Worm (Caenorhabditis elegans) whole organism, L4 larva: ENCODE data around the gene oat-1.

Experiments
- F26F4.8 ChIP-seq: fragments of 200-800 bp; sonication (Bioruptor generic); conservative IDR thresholded peaks from 2 replicates; pipeline ENCODE4 v1.3.6; 2022; ENCODE audit warnings: missing genetic modification characterization, missing compliant biosample characterization
- F37D6.2 ChIP-seq: sonication (generic microtip); optimal IDR thresholded peaks from 2 replicates; lab custom pipeline; 2016; ENCODE audit warnings: mild to moderate bottlenecking, missing genetic modification characterization, missing compliant biosample characterization
- F44E2.7 ChIP-seq: fragments of 200-800 bp; sonication (Bioruptor generic); IDR thresholded peaks from 2 replicates; pipeline ENCODE4 v2.1.2; 2022; ENCODE audit warnings: missing genetic modification characterization, missing compliant biosample characterization
- F49E8.2 ChIP-seq: sonication (generic microtip); optimal IDR thresholded peaks from 2 replicates; lab custom pipeline; 2016; ENCODE audit warnings: missing compliant biosample characterization, mild to moderate bottlenecking, missing genetic modification characterization, borderline replicate concordance
- R02D3.7 ChIP-seq: fragments of 150-350 bp; sonication (generic microtip); optimal IDR thresholded peaks from 3 replicates; lab custom pipeline; 2014; ENCODE audit warnings: missing biosample characterization, missing genetic modification characterization
- T20F7.1 ChIP-seq: fragments of 200-800 bp; sonication (Bioruptor generic); optimal IDR thresholded peaks from 2 replicates; lab custom pipeline; 2018; ENCODE audit warnings: mild to moderate bottlenecking, missing genetic modification characterization, missing compliant biosample characterization
- T26A8.4 ChIP-seq: fragments of 200-800 bp; sonication (Bioruptor generic); IDR thresholded peaks from 2 replicates; pipeline ENCODE4 v1.3.6; 2022; ENCODE audit warnings: missing genetic modification characterization, missing compliant biosample characterization
- Y48G9A.11 ChIP-seq: fragments of 200-800 bp; sonication (Bioruptor generic); IDR thresholded peaks from 2 replicates; pipeline ENCODE4 v1.3.6; 2022; ENCODE audit warnings: missing genetic modification reagents, missing genetic modification characterization, missing compliant biosample characterization
- Y75B8A.6 ChIP-seq: fragments of 200-800 bp; sonication (Bioruptor generic); IDR thresholded peaks from 2 replicates; pipeline ENCODE4 v1.3.6; 2022; ENCODE audit warnings: missing genetic modification reagents, missing genetic modification characterization, missing compliant biosample characterization
- ZK546.5 ChIP-seq, 2 experiments: sonication (generic microtip); optimal IDR thresholded peaks; 2 replicates each; lab custom pipeline; 2017; ENCODE audit warnings: missing biosample characterization in 2 of 2, missing genetic modification characterization in 2 of 2
- ceh-20 ChIP-seq: fragments of 200-800 bp; sonication (Bioruptor generic); IDR thresholded peaks from 2 replicates; pipeline ENCODE4 v1.3.6; 2022; ENCODE audit warnings: missing genetic modification reagents, missing genetic modification characterization, missing compliant biosample characterization
- ceh-32 ChIP-seq: sonication (generic microtip); optimal IDR thresholded peaks from 2 replicates; lab custom pipeline; 2016; ENCODE audit warnings: mild to moderate bottlenecking, missing genetic modification characterization, missing compliant biosample characterization; ENCODE audit not compliant: poor library complexity
- ceh-44 ChIP-seq: fragments of 200-800 bp; sonication (Bioruptor generic); IDR thresholded peaks from 2 replicates; pipeline ENCODE4 v1.3.6; 2022; ENCODE audit warnings: missing genetic modification reagents, missing genetic modification characterization, missing compliant biosample characterization
- ceh-62 ChIP-seq: sonication (generic microtip); optimal IDR thresholded peaks from 2 replicates; lab custom pipeline; 2017; ENCODE audit warnings: missing biosample characterization, missing genetic modification characterization
- ceh-82 ChIP-seq: sonication (generic microtip); optimal IDR thresholded peaks from 2 replicates; lab custom pipeline; 2017; ENCODE audit warnings: missing biosample characterization, missing genetic modification characterization
- ctbp-1 ChIP-seq: fragments of 200-800 bp; sonication (Bioruptor generic); IDR thresholded peaks from 2 replicates; pipeline ENCODE4 v1.3.6; 2022; ENCODE audit warnings: missing genetic modification reagents, missing genetic modification characterization, missing compliant biosample characterization
- daf-12 ChIP-seq: fragments of 150-350 bp; optimal IDR thresholded peaks from 2 replicates; lab custom pipeline; 2014; ENCODE audit warnings: missing biosample characterization, missing genetic modification reagents, missing genetic modification characterization
- dpl-1 ChIP-seq: fragments of 150-350 bp; optimal IDR thresholded peaks from 2 replicates; lab custom pipeline; 2014; ENCODE audit warnings: missing biosample characterization, missing genetic modification reagents, missing genetic modification characterization
- duxl-1 ChIP-seq: sonication (generic microtip); optimal IDR thresholded peaks from 2 replicates; lab custom pipeline; 2016; ENCODE audit warnings: mild to moderate bottlenecking, missing genetic modification characterization, moderate library complexity, missing compliant biosample characterization; ENCODE audit not compliant: poor library complexity
- egl-43 ChIP-seq: fragments of 200-800 bp; sonication (Bioruptor generic); IDR thresholded peaks from 2 replicates; pipeline ENCODE4 v1.3.6; 2022; ENCODE audit warnings: missing genetic modification reagents, missing genetic modification characterization, missing compliant biosample characterization
- fkh-10 ChIP-seq: fragments of 150-350 bp; optimal IDR thresholded peaks from 2 replicates; lab custom pipeline; 2014; ENCODE audit warnings: missing biosample characterization, missing genetic modification reagents, missing genetic modification characterization
- gei-8 ChIP-seq: fragments of 200-800 bp; sonication (Bioruptor generic); optimal IDR thresholded peaks from 2 replicates; lab custom pipeline; 2018; ENCODE audit warnings: mild to moderate bottlenecking, missing genetic modification characterization, missing compliant biosample characterization
- jun-1 ChIP-seq: fragments of 150-350 bp; optimal IDR thresholded peaks from 2 replicates; lab custom pipeline; 2014; ENCODE audit warnings: missing biosample characterization, missing genetic modification reagents, missing genetic modification characterization
- lin-13 ChIP-seq: fragments of 150-350 bp; optimal IDR thresholded peaks from 2 replicates; lab custom pipeline; 2014; ENCODE audit warnings: missing biosample characterization, missing genetic modification reagents, missing genetic modification characterization
- lin-29 ChIP-seq: fragments of 200-800 bp; sonication (Bioruptor generic); IDR thresholded peaks from 2 replicates; pipeline ENCODE4 v1.3.6; 2022; ENCODE audit warnings: missing genetic modification reagents, missing genetic modification characterization, missing compliant biosample characterization
- lir-3 ChIP-seq: sonication (generic microtip); optimal IDR thresholded peaks from 2 replicates; lab custom pipeline; 2016; ENCODE audit warnings: mild to moderate bottlenecking, missing genetic modification characterization, missing compliant biosample characterization
- madf-5 ChIP-seq, 2 experiments: fragments of 200-800 bp; sonication (Bioruptor generic); IDR thresholded peaks; 2 replicates each; pipeline ENCODE4 v1.3.6; 2022; ENCODE audit warnings: missing compliant biosample characterization in 2 of 2, missing genetic modification characterization in 2 of 2
- mdl-1 ChIP-seq, 2 experiments: fragments of 150-350 bp in 1 of 2; sonication (generic microtip) in 1 of 2; optimal IDR thresholded peaks; 2 replicates each; lab custom pipeline; 2014 to 2017; ENCODE audit warnings: missing biosample characterization in 2 of 2, missing genetic modification characterization in 2 of 2
- mes-2 ChIP-seq: sonication (generic microtip); optimal IDR thresholded peaks from 2 replicates; lab custom pipeline; 2016; ENCODE audit warnings: missing genotype, mild to moderate bottlenecking, missing genetic modification characterization, missing compliant biosample characterization; ENCODE audit not compliant: poor library complexity, severe bottlenecking
- mxl-2 ChIP-seq: fragments of 200-800 bp; sonication (Bioruptor generic); conservative IDR thresholded peaks from 2 replicates; pipeline ENCODE4 v1.3.6; 2022; ENCODE audit warnings: missing genetic modification reagents, missing genetic modification characterization, missing compliant biosample characterization
- mxl-3 ChIP-seq: fragments of 200-800 bp; sonication (Bioruptor generic); optimal IDR thresholded peaks from 2 replicates; lab custom pipeline; 2018; ENCODE audit warnings: mild to moderate bottlenecking, missing genetic modification characterization, missing compliant biosample characterization
- nhr-102 ChIP-seq: sonication (generic microtip); optimal IDR thresholded peaks from 2 replicates; lab custom pipeline; 2016; ENCODE audit warnings: mild to moderate bottlenecking, missing genetic modification characterization, moderate library complexity, missing compliant biosample characterization
- nhr-237 ChIP-seq: sonication (generic microtip); optimal IDR thresholded peaks from 2 replicates; lab custom pipeline; 2017; ENCODE audit warnings: missing biosample characterization, missing genetic modification characterization
- nhr-48 ChIP-seq: sonication (generic microtip); optimal IDR thresholded peaks from 2 replicates; lab custom pipeline; 2016; ENCODE audit warnings: mild to moderate bottlenecking, missing genetic modification characterization, missing compliant biosample characterization
- nhr-76 ChIP-seq: fragments of 150-350 bp; optimal IDR thresholded peaks from 2 replicates; lab custom pipeline; 2014; ENCODE audit warnings: missing biosample characterization, missing genetic modification characterization
- nhr-77 ChIP-seq: fragments of 150-350 bp; optimal IDR thresholded peaks from 2 replicates; lab custom pipeline; 2014; ENCODE audit warnings: missing biosample characterization, missing genetic modification characterization
- pha-4 ChIP-seq, 2 experiments: fragments of 150-350 bp in 1 of 2; fragments of 200-800 bp in 1 of 2; sonication (Bioruptor generic) in 1 of 2; IDR thresholded peaks in 1 of 2; optimal IDR thresholded peaks in 1 of 2; 2 replicates each; pipeline versions ENCODE4 v1.3.6 to Lab custom; 2014 to 2022; ENCODE audit warnings: missing genetic modification characterization in 2 of 2, missing genetic modification reagents in 2 of 2, missing biosample characterization in 1 of 2, missing compliant biosample characterization in 1 of 2
- php-3 ChIP-seq: fragments of 200-800 bp; sonication (Bioruptor generic); IDR thresholded peaks from 2 replicates; pipeline ENCODE4 v1.3.6; 2022; ENCODE audit warnings: missing genetic modification reagents, missing genetic modification characterization, missing compliant biosample characterization
- rbr-2 ChIP-seq: sonication (generic microtip); optimal IDR thresholded peaks from 2 replicates; lab custom pipeline; 2016; ENCODE audit warnings: missing genotype, missing genetic modification characterization, missing compliant biosample characterization
- saeg-2 ChIP-seq: fragments of 200-800 bp; sonication (Bioruptor generic); IDR thresholded peaks from 2 replicates; pipeline ENCODE4 v1.3.6; 2022; ENCODE audit warnings: missing genetic modification reagents, missing genetic modification characterization, missing compliant biosample characterization
- set-16 ChIP-seq: fragments of 200-800 bp; sonication (Bioruptor generic); IDR thresholded peaks from 2 replicates; pipeline ENCODE4 v1.3.6; 2022; ENCODE audit warnings: missing genetic modification reagents, missing genetic modification characterization, missing compliant biosample characterization
- skn-1 ChIP-seq: fragments of 150-350 bp; optimal IDR thresholded peaks from 2 replicates; lab custom pipeline; 2014; ENCODE audit warnings: missing biosample characterization, missing genetic modification characterization
- snpc-4 ChIP-seq: fragments of 150-350 bp; optimal IDR thresholded peaks from 2 replicates; lab custom pipeline; 2014; ENCODE audit warnings: missing biosample characterization, missing genetic modification characterization
- unc-130 ChIP-seq: sonication (generic microtip); optimal IDR thresholded peaks from 2 replicates; lab custom pipeline; 2016; ENCODE audit warnings: missing genetic modification reagents, missing genetic modification characterization, missing compliant biosample characterization
- unc-39 ChIP-seq: sonication (generic microtip); optimal IDR thresholded peaks from 2 replicates; lab custom pipeline; 2017; ENCODE audit warnings: missing biosample characterization, missing genetic modification characterization
- vab-7 ChIP-seq: fragments of 200-800 bp; sonication (Bioruptor generic); IDR thresholded peaks from 2 replicates; pipeline ENCODE4 v1.3.6; 2022; ENCODE audit warnings: missing genetic modification reagents, missing genetic modification characterization, missing compliant biosample characterization
- zag-1 ChIP-seq: fragments of 150-350 bp; optimal IDR thresholded peaks from 2 replicates; lab custom pipeline; 2014; ENCODE audit warnings: missing biosample characterization, missing genetic modification characterization
- zip-2 ChIP-seq: fragments of 150-350 bp; optimal IDR thresholded peaks from 2 replicates; lab custom pipeline; 2014; ENCODE audit warnings: missing biosample characterization, missing genetic modification characterization
- ztf-11 ChIP-seq: fragments of 150-350 bp; optimal IDR thresholded peaks from 2 replicates; lab custom pipeline; 2014; ENCODE audit warnings: missing biosample characterization, missing genetic modification characterization
- ztf-7 ChIP-seq: fragments of 150-350 bp; optimal IDR thresholded peaks from 2 replicates; lab custom pipeline; 2014; ENCODE audit warnings: missing biosample characterization, missing genetic modification characterization

oat-1 gene

ce11 chrIV:8432709-8433108, 39.7 kb downstream of the oat-1 start, which contains the start of the genes T26A8.4 and pdtf-1:
Gene T26A8.4 (minus strand): TSS chrIV:8432893.
Gene pdtf-1 (plus strand): TSS chrIV:8433038.
- TF ChIP-seq F49E8.2 (tag; lab: Kevin White, UChicago) (peak; percentile 15), Y75B8A.6 (GFP tag; lab: Robert Waterston, UW) (0 out of 2 replicates have a peak, but pooled peaks have one; percentile 79), F44E2.7 (GFP tag; lab: Robert Waterston, UW) (no peak), ceh-82 (no peak), egl-43 (GFP tag; lab: Robert Waterston, UW) (no peak; the same call in 1 of the 2 replicates), zag-1 (tag; lab: Kevin White, UChicago) (no peak), ztf-11 (tag; lab: Kevin White, UChicago) (no peak), unc-130 (peak; percentile 82), mxl-2 (no peak; the same call in 1 of the 2 replicates), nhr-48 (tag; lab: Kevin White, UChicago) (peak; percentile 63), lin-29 (GFP tag; lab: Robert Waterston, UW) (peak; percentile 70), fkh-10 (GFP tag; lab: Kevin White, UChicago) (peak; percentile 92), jun-1 (tag; lab: Kevin White, UChicago) (peak; percentile 68), ceh-32 (no peak), madf-5 (GFP tag; IDR thresholded peaks at IDR 0.05; lab: Robert Waterston, UW) (0 out of 4 replicates have a peak, but pooled peaks of 1 of the 2 experiments have one; percentile 60), mxl-3 (GFP tag; lab: Kevin White, UChicago) (peak; percentile 75), ceh-20 (peak; percentile 88), daf-12 (tag; lab: Kevin White, UChicago) (no peak), vab-7 (GFP tag; lab: Robert Waterston, UW) (peak; percentile 74; the same call in 1 of the 2 replicates), ceh-62 (no peak), Y48G9A.11 (GFP tag; lab: Robert Waterston, UW) (peak; percentile 81), ceh-44 (GFP tag; lab: Robert Waterston, UW) (peak; percentile 63; the same call in 1 of the 2 replicates), ztf-7 (tag; lab: Kevin White, UChicago) (peak; percentile 68), gei-8 (GFP tag; lab: Kevin White, UChicago) (peak; percentile 15), unc-39 (tag; lab: Kevin White, UChicago) (no peak), ZK546.5 (tag; optimal IDR thresholded peaks at IDR 0.05; lab: Kevin White, UChicago) (peak; percentile 6 to 70), php-3 (GFP tag; lab: Robert Waterston, UW) (peak; percentile 67), dpl-1 (GFP tag; lab: Kevin White, UChicago) (peak; percentile 83), lir-3 (tag; lab: Kevin White, UChicago) (peak; percentile 37), F37D6.2 (tag; lab: Kevin White, UChicago) (peak; percentile 56), R02D3.7 (no peak), mes-2 (peak; percentile 94), mdl-1 (tag; optimal IDR thresholded peaks at IDR 0.05; lab: Kevin White, UChicago) (peak; percentile 82 to 97), nhr-76 (peak; percentile 24), skn-1 (tag; lab: Kevin White, UChicago) (no peak), nhr-77 (peak; percentile 95), pha-4 (GFP tag; IDR thresholded peaks at IDR 0.05; lab: Robert Waterston, UW) (peak; percentile 86), pha-4 (tag; optimal IDR thresholded peaks at IDR 0.05; lab: Kevin White, UChicago) (no peak), T20F7.1 (GFP tag; lab: Kevin White, UChicago) (peak; percentile 80), nhr-237 (peak; percentile 52), rbr-2 (tag; lab: Kevin White, UChicago) (peak; percentile 89), saeg-2 (GFP tag; lab: Robert Waterston, UW) (peak; percentile 66; the same call in 1 of the 2 replicates), F26F4.8 (GFP tag; lab: Robert Waterston, UW) (no peak), lin-13 (GFP tag; lab: Kevin White, UChicago) (peak; percentile 95), ctbp-1 (GFP tag; lab: Robert Waterston, UW) (peak; percentile 72), T26A8.4 (GFP tag; lab: Robert Waterston, UW) (no peak), snpc-4 (tag; lab: Kevin White, UChicago) (peak; percentile 76), zip-2 (peak; percentile 69), nhr-102 (tag; lab: Kevin White, UChicago) (peak; percentile 80), set-16 (GFP tag; lab: Robert Waterston, UW) (peak; percentile 76), duxl-1 (tag; lab: Kevin White, UChicago) (peak; percentile 75)
